Worm (Caenorhabditis elegans): ENCODE results near the gene ndua-5.

- TF ChIP-seq him-1 (tag; optimal IDR thresholded peaks at IDR 0.05) (no peak), dao-5 (tag; optimal IDR thresholded peaks at IDR 0.05) (no peak), W03F9.2 (tag; optimal IDR thresholded peaks at IDR 0.05) (no peak)
These were observed 16.1 kb downstream of the ndua-5 start, which contains the start of gene ethe-1 for ce11 chrIV:9508612-9509011.

All from whole organism, L4/young adult.